Fruit fly (Drosophila melanogaster) whole organism, embryonic: ENCODE data around the gene CG8671.

Source experiments
- CG11093 ChIP-seq: fragments of 200-800 bp; sonication (Bioruptor generic); IDR thresholded peaks from 3 replicates; pipeline ENCODE4 v1.3.6; 2022; ENCODE audit warnings: missing biosample characterization, missing genetic modification characterization
- CG2875 ChIP-seq: fragments of 200-800 bp; sonication (Bioruptor generic); optimal IDR thresholded peaks from 2 replicates; lab custom pipeline; 2017; ENCODE audit warnings: missing biosample characterization, mild to moderate bottlenecking, missing genetic modification characterization, missing genetic modification reagents
- Ets97D ChIP-seq: fragments of 200-800 bp; sonication (Bioruptor generic); optimal IDR thresholded peaks from 3 replicates; lab custom pipeline; 2016; ENCODE audit warnings: missing biosample characterization, missing genetic modification characterization
- Ravus ChIP-seq: fragments of 200-800 bp; sonication (Bioruptor generic); IDR thresholded peaks from 2 replicates; pipeline ENCODE4 v1.3.6; 2022; ENCODE audit warnings: missing biosample characterization, missing genetic modification characterization
- Xrp1 ChIP-seq: fragments of 200-800 bp; sonication (Bioruptor generic); IDR thresholded peaks from 2 replicates; pipeline ENCODE4 v1.3.6; 2022; ENCODE audit warnings: missing biosample characterization, missing genetic modification characterization
- sd ChIP-seq: fragments of 200-800 bp; sonication (Bioruptor generic); optimal IDR thresholded peaks from 3 replicates; lab custom pipeline; 2018; ENCODE audit warnings: missing biosample characterization, mild to moderate bottlenecking, missing genetic modification characterization, moderate library complexity
- sob ChIP-seq: fragments of 200-800 bp; sonication (Bioruptor generic); IDR thresholded peaks from 2 replicates; pipeline ENCODE4 v1.3.6; 2022; ENCODE audit warnings: missing biosample characterization, missing genetic modification characterization
- stc ChIP-seq: fragments of 200-800 bp; sonication (Bioruptor generic); IDR thresholded peaks from 2 replicates; pipeline ENCODE4 v1.3.6; 2022; ENCODE audit warnings: missing biosample characterization, missing genetic modification characterization

DNA sequence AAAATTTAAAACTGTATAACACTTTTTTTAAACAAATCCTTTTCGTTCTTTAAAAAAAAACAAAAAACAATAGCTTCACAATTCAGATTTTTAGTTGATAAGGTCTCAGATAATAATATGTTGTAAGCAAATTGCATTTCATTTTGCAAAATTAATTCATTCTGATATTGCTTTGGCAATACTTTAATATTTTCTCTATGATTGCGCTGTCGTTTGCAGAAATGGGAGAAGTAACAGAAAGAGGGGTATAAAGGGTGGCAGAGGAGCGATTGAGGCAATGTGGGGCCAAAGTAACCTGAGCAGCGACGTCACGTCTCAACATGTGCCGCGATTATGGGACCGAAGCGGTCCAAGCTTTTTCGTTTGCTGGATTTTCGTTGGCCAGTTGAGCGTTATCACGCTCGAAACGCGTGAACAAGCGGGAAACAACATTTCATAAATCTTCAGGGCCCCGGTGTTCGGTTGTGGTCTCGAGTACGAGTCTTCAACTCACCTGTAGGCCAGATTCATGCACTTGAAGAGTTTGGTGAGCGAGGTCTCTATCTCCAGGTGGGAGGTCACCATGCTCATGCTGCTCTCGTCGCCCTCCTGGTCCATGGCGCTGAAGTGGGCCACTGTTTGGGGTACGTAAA, 45.2 kb downstream of the CG8671 start:
- TF ChIP-seq sob (GFP tag; lab: Robert Waterston, UW) (no peak; the same call in 1 of the 2 replicates), stc (GFP tag; lab: Robert Waterston, UW) (no peak), Ets97D (GFP tag; lab: Kevin White, UChicago) (no peak), CG11093 (no peak), Xrp1 (no peak), Ravus (GFP tag; lab: Robert Waterston, UW) (no peak), sd (tag; lab: Kevin White, UChicago) (no peak), CG2875 (GFP tag; lab: Kevin White, UChicago) (no peak)
